Worm (Caenorhabditis elegans) whole organism, late embryonic: ENCODE data around the gene srd-18.
"Not testable (repeated sequence)": the region's sequence is repeated elsewhere in the genome, so short reads cannot be mapped to it uniquely, and the experiment has no call there.

Experiments used
- K09A11.1 ChIP-seq: sonication (generic microtip); optimal IDR thresholded peaks from 2 replicates; lab custom pipeline; 2017; ENCODE audit warnings: antibody characterized with exemption, mild to moderate bottlenecking, missing genetic modification characterization, missing compliant biosample characterization; ENCODE audit not compliant: insufficient read depth
- ceh-14 ChIP-seq: sonication (generic microtip); optimal IDR thresholded peaks from 2 replicates; lab custom pipeline; 2016; ENCODE audit warnings: missing genotype, missing genetic modification characterization, missing compliant biosample characterization
- ceh-2 ChIP-seq: sonication (generic microtip); optimal IDR thresholded peaks from 2 replicates; lab custom pipeline; 2016; ENCODE audit warnings: missing genotype, missing genetic modification characterization, missing compliant biosample characterization
- ceh-45 ChIP-seq: fragments of 200-800 bp; sonication (Bioruptor generic); IDR thresholded peaks from 2 replicates; pipeline ENCODE4 v1.3.6; 2022; ENCODE audit warnings: missing genetic modification reagents, missing genetic modification characterization, missing compliant biosample characterization
- ceh-48 ChIP-seq: sonication (generic microtip); optimal IDR thresholded peaks from 2 replicates; lab custom pipeline; 2016; ENCODE audit warnings: missing genetic modification characterization, inconsistent platforms, missing compliant biosample characterization
- che-1 ChIP-seq: sonication (generic microtip); optimal IDR thresholded peaks from 2 replicates; lab custom pipeline; 2016; ENCODE audit warnings: mild to moderate bottlenecking, missing genetic modification characterization, missing compliant biosample characterization
- dmd-4 ChIP-seq: sonication (generic microtip); optimal IDR thresholded peaks from 2 replicates; lab custom pipeline; 2016; ENCODE audit warnings: borderline replicate concordance, missing genetic modification characterization, missing compliant biosample characterization
- dve-1 ChIP-seq: sonication (generic microtip); optimal IDR thresholded peaks from 2 replicates; lab custom pipeline; 2017; ENCODE audit warnings: antibody characterized with exemption, mild to moderate bottlenecking, missing genetic modification characterization, missing compliant biosample characterization
- ets-4 ChIP-seq: sonication (generic microtip); optimal IDR thresholded peaks from 2 replicates; lab custom pipeline; 2016; ENCODE audit warnings: missing genetic modification characterization, missing compliant biosample characterization
- eyg-1 ChIP-seq: sonication (generic microtip); optimal IDR thresholded peaks from 2 replicates; lab custom pipeline; 2016; ENCODE audit warnings: missing genotype, missing genetic modification characterization, missing compliant biosample characterization
- fax-1 ChIP-seq: sonication (generic microtip); optimal IDR thresholded peaks from 2 replicates; lab custom pipeline; 2016; ENCODE audit warnings: missing genotype, missing genetic modification characterization, missing compliant biosample characterization
- gmeb-2 ChIP-seq: sonication (generic microtip); optimal IDR thresholded peaks from 2 replicates; lab custom pipeline; 2016; ENCODE audit warnings: missing genetic modification characterization, inconsistent platforms, missing compliant biosample characterization
- hlh-15 ChIP-seq: sonication (generic microtip); optimal IDR thresholded peaks from 2 replicates; lab custom pipeline; 2016; ENCODE audit warnings: missing genetic modification characterization, missing compliant biosample characterization
- hlh-30 ChIP-seq: sonication (generic microtip); optimal IDR thresholded peaks from 2 replicates; lab custom pipeline; 2017; ENCODE audit warnings: antibody characterized with exemption, missing genetic modification characterization, missing compliant biosample characterization; ENCODE audit not compliant: insufficient read depth
- hlh-8 ChIP-seq: sonication (generic microtip); optimal IDR thresholded peaks from 2 replicates; lab custom pipeline; 2016; ENCODE audit warnings: missing genotype, missing genetic modification characterization, missing compliant biosample characterization
- lim-6 ChIP-seq: sonication (generic microtip); optimal IDR thresholded peaks from 2 replicates; lab custom pipeline; 2016; ENCODE audit warnings: missing genetic modification characterization, missing compliant biosample characterization
- madf-2 ChIP-seq: sonication (generic microtip); optimal IDR thresholded peaks from 2 replicates; lab custom pipeline; 2017; ENCODE audit warnings: missing genetic modification characterization, missing compliant biosample characterization
- mec-3 ChIP-seq: sonication (generic microtip); optimal IDR thresholded peaks from 2 replicates; lab custom pipeline; 2016; ENCODE audit warnings: borderline replicate concordance, missing genetic modification characterization, missing compliant biosample characterization
- nfya-1 ChIP-seq: sonication (generic microtip); optimal IDR thresholded peaks from 2 replicates; lab custom pipeline; 2017; ENCODE audit warnings: missing genetic modification characterization, mild to moderate bottlenecking, missing compliant biosample characterization, antibody characterized with exemption, moderate library complexity
- npax-4 ChIP-seq: sonication (generic microtip); optimal IDR thresholded peaks from 2 replicates; lab custom pipeline; 2016; ENCODE audit warnings: missing genetic modification characterization, missing compliant biosample characterization
- pag-3 ChIP-seq: sonication (generic microtip); optimal IDR thresholded peaks from 2 replicates; lab custom pipeline; 2016; ENCODE audit warnings: missing compliant biosample characterization, missing genetic modification characterization, borderline replicate concordance
- pat-9 ChIP-seq: fragments of 200-800 bp; sonication (Bioruptor generic); optimal IDR thresholded peaks from 2 replicates; lab custom pipeline; 2018; ENCODE audit warnings: mild to moderate bottlenecking, missing genetic modification characterization, moderate library complexity, missing compliant biosample characterization
- pqm-1 ChIP-seq: sonication (generic microtip); optimal IDR thresholded peaks from 2 replicates; lab custom pipeline; 2016; ENCODE audit warnings: missing genetic modification characterization, missing compliant biosample characterization
- pros-1 ChIP-seq: fragments of 150-350 bp; optimal IDR thresholded peaks from 2 replicates; lab custom pipeline; 2014; ENCODE audit warnings: missing biosample characterization, missing genetic modification reagents, missing genetic modification characterization
- ref-2 ChIP-seq: sonication (generic microtip); optimal IDR thresholded peaks from 2 replicates; lab custom pipeline; 2016; ENCODE audit warnings: missing genetic modification characterization, missing compliant biosample characterization
- tbx-2 ChIP-seq: sonication (generic microtip); optimal IDR thresholded peaks from 2 replicates; lab custom pipeline; 2016; ENCODE audit warnings: missing genetic modification characterization, missing compliant biosample characterization
- ttx-3 ChIP-seq: sonication (generic microtip); optimal IDR thresholded peaks from 2 replicates; lab custom pipeline; 2016; ENCODE audit warnings: missing genetic modification reagents, missing genetic modification characterization, missing compliant biosample characterization
- ztf-16 ChIP-seq: sonication (generic microtip); optimal IDR thresholded peaks from 2 replicates; lab custom pipeline; 2017; ENCODE audit warnings: missing genetic modification characterization, missing compliant biosample characterization

srd-18 gene

DNA sequence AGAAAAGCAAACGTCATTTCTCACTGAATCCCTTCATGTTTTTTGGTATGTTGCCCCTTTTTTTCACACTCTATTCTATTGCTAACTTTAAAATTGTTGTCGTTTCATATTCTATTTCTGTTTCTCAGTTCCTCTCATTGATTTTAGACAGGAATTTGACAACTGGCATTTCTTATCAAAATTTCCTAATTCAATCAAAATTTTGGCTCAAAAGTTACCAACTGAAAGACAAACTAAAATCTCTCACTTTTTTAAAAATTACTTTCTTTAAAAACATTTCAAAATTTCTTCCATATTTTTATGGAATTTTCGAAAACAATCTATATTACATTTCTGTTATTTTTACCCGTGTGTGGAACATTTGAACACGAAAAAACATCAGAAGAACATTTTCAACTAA is 16.9 kb upstream of the srd-18 start, which contains the start of gene Y2H9A.6:
TSS of gene Y2H9A.6 (plus strand) at position 301 of the 400 bp plus-strand sequence.
- TF ChIP-seq pat-9, pros-1, hlh-8 (tag; lab: Kevin White, UChicago): not testable (repeated sequence)

DNA sequence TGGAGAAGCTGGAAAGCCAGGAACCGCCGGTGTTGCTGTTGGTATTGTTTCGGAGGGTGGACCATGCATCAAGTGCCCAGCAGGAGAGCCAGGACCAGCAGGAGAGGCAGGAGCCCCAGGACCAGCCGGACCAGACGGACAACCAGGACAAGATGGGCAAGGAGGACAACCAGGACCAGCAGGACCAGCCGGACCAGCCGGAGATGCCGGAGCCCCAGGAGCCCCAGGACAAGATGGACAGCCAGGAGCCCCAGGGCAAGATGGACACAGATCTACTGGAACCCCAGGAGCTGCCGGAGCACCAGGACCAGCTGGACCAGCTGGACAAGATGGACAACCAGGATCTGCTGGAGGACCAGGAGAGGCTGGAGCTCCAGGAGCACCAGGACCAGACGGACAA is 16.2 kb upstream of the srd-18 start:
- no peak for TF ChIP-seq npax-4 (tag; lab: Kevin White, UChicago)

DNA sequence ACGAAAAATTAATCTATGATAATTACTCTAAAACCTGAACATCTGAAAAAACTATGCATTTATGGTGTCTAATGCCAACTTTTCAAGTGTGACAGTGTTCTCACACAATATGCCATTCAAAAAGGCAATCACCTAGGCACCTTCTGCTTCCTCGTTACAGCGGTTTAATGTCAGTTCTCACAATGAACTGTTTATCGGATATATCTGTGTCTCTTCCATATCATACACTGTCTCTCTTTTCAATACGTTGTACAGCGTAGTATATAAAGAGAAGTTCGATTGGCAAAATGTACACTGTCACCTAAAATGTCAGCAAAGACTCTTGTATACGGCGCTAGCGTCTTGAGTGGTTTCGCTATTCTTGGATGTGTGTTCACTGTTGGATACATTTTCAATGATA is 15.0 kb upstream of the srd-18 start, which contains the start of gene col-162:
TSS of gene col-162 (plus strand) at position 301 of the 400 bp plus-strand sequence.
- TF ChIP-seq fax-1 (tag; lab: Kevin White, UChicago) (no peak), lim-6 (no peak), ceh-45 (no peak), ttx-3 (tag; lab: Kevin White, UChicago) (no peak)
- TF ChIP-seq, all 69 proteins: peak for 0

DNA sequence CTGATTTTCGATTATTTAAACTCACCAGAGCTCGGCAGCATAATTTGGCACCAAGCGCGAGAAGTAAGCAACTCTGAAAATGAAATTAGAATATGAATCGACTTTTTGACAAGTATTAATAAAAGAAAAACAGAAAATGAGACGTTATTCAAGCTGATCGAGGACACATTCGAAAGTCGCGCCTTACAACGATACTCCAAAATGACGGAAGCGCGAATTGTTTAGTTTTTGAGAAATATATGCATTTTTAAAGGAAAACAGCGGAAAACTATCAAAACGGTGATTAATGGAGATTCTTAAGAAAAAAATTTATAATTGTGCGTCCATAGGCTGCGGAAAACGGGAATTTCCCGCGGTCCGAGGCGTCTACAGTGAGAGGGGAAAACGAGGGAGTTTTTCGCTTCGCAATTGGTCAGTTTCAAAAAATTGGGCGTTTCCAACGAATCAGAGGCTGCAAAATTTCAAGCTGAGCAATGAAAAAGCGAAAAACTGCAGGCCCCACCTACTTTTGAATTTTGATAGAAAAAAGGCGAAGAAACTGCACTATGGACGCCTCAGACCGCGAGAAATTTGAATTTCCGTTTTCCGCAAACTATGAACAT is 10.9 kb upstream of the srd-18 start, which contains the start of gene mes-4:
TSS of gene mes-4 (minus strand) at position 73 of the 602 bp plus-strand sequence.
- TF ChIP-seq nfya-1 (tag; lab: Kevin White, UChicago) (peak; percentile 85), pag-3 (no peak)

- TF ChIP-seq mec-3 = no peak
- TF ChIP-seq eyg-1 (tag; lab: Kevin White, UChicago) = no peak
- TF ChIP-seq gmeb-2 (tag; lab: Kevin White, UChicago) = no peak
- no peak for TF ChIP-seq ceh-45
- TF ChIP-seq, all 69 proteins: peak for 0
Observed at ce11 chrV:13432364-13432763, 5.7 kb upstream of the srd-18 start, which contains the start of gene srd-17. TSS of gene srd-17 (minus strand) at chrV:13432714.

DNA sequence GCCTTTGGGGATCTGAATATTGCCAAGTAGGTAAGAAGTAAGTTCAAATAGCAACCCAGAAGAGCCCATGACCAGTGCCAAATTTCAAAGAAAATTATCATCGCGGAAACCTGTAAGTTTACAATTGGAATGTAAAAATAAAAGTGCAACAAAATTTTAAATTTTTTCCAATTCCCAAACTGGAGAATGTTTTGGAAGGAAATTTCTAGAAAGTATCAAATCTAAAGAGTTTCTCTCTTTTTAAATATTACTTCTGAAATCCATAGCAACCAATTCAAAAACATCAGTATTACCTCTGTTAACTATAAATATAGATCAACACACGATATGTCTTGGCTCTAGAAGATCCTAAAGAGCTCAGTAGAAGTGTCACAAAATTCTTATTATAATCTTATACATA is 2.0 kb upstream of the srd-18 start, which contains the start of gene srd-19:
TSS of gene srd-19 (minus strand) at position 101 of the 400 bp plus-strand sequence.
- no peak for TF ChIP-seq ceh-2
- no peak for TF ChIP-seq ztf-16 (tag; lab: Kevin White, UChicago)
- TF ChIP-seq dve-1 = no peak

- TF ChIP-seq tbx-2 (no peak), dmd-4 (tag; lab: Kevin White, UChicago) (no peak), ref-2 (no peak), nfya-1 (tag; lab: Kevin White, UChicago) (no peak)
Observed at ce11 chrV:13427378-13427777, 714 bp upstream of the srd-18 start.

DNA sequence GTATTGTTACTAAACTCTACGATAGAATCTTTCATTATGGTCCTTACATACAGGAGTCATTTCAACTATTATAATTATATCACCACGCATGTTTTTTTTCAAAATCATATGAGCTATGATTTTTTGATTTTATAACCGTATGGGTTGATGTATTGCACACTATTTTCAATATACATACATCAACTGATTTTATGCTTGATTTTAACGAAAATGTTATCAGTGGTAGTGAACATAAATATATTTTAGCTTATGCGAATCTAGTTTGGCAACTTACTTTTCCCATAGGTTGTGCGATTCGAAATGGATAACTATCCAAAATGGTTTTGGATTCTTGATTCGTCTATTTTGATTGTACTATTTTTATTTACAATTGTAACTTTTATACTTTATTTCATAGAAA is 3.1 kb downstream of the srd-18 start, which contains the start of gene srv-10:
TSS of gene srv-10 (plus strand) at position 301 of the 400 bp plus-strand sequence.
- no peak for TF ChIP-seq dmd-4 (tag; lab: Kevin White, UChicago)
- no peak for TF ChIP-seq ceh-48 (tag; lab: Kevin White, UChicago)
- no peak for TF ChIP-seq ets-4 (tag; lab: Kevin White, UChicago)
- TF ChIP-seq hlh-30 (tag; lab: Kevin White, UChicago) = no peak
- TF ChIP-seq hlh-15 (tag; lab: Kevin White, UChicago) = no peak
- no peak for TF ChIP-seq pqm-1 (tag; lab: Kevin White, UChicago)
- TF ChIP-seq madf-2 = no peak
- no peak for TF ChIP-seq che-1 (tag; lab: Kevin White, UChicago)
- no peak for TF ChIP-seq K09A11.1 (tag; lab: Kevin White, UChicago)
- no peak for TF ChIP-seq ceh-14
- no peak for TF ChIP-seq lim-6
